Worm (Caenorhabditis elegans) whole organism, late embryonic: Measurements from ENCODE around the gene T26E4.2.

Experiments
- dve-1 ChIP-seq: sonication (generic microtip); optimal IDR thresholded peaks from 2 replicates; lab custom pipeline; 2017; ENCODE audit warnings: antibody characterized with exemption, mild to moderate bottlenecking, missing genetic modification characterization, missing compliant biosample characterization
- tbx-2 ChIP-seq: sonication (generic microtip); optimal IDR thresholded peaks from 2 replicates; lab custom pipeline; 2016; ENCODE audit warnings: missing genetic modification characterization, missing compliant biosample characterization

- TF ChIP-seq dve-1 (tag; lab: Kevin White, UChicago), result no peak
- no peak for TF ChIP-seq tbx-2 (tag; lab: Kevin White, UChicago)
Observed at ce11 chrV:15733568-15733967, 47.6 kb upstream of the T26E4.2 start, which contains the start of gene T23D5.3.
